Worm (Caenorhabditis elegans) whole organism, dauer: ENCODE data around the gene Y75B8A.39.

ENCODE experiments used
- unc-62 ChIP-seq: sonication (generic microtip); optimal IDR thresholded peaks from 2 replicates; lab custom pipeline; 2017; ENCODE audit warnings: missing biosample characterization, missing genetic modification reagents, missing genetic modification characterization

Y75B8A.39 gene

DNA sequence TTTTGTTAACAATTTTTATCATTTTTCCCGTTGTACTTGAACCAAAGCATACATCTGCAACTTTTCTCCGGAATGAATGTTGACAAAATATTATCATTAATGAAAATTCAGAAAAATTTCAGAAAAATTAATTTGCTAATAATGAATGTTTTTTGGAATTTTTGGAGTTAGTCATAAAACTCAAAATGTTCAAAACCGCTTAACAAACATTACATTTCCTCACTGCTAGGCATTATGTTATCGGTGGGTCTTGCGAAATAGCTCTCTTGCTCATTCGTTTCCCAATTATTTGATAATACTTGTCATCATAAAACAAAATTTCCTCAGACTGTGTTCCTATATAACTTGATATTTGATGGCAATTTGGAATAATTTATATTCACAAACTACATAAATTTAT is at the start of gene Y75B8A.39:
Gene Y75B8A.39, plus strand, starts transcription at position 301 of the 400 bp plus-strand sequence.
- TF ChIP-seq unc-62 = no peak

- no peak for TF ChIP-seq unc-62
Observed at ce11 chrIII:12269807-12270206, 43.2 kb upstream of the Y75B8A.39 start.

- no peak for TF ChIP-seq unc-62
Observed at ce11 chrIII:12270391-12270790, 42.6 kb upstream of the Y75B8A.39 start.

DNA sequence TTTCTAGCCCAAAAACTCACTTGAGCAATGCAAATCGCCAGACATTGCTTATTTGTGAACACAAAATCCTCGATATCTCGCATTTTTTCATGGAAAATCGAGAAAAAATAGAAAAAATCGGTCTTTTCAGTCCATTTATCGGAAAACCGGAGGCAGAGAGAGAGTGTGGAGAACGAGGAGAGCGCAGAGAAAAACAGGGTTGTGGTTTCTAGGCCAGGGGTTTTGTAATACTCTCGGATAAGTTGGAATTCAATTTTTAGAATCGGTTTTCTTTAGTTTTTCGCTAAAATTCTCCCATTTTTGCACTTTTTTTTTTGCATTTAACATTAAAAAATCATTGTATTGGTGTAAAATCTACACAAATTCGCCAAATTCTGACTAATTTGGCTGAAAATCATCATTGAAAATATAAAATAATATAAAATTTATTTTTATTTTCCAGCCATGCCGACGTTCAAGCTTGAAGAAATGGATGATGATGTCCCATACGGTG is 39.3 kb upstream of the Y75B8A.39 start, which contains the start of the genes Y75B8A.24 and Y75B8A.25:
Gene Y75B8A.24, minus strand, starts transcription at position 155 of the 493 bp plus-strand sequence.
Gene Y75B8A.25, plus strand, starts transcription at position 443 of the 493 bp plus-strand sequence.
- no peak for TF ChIP-seq unc-62

DNA sequence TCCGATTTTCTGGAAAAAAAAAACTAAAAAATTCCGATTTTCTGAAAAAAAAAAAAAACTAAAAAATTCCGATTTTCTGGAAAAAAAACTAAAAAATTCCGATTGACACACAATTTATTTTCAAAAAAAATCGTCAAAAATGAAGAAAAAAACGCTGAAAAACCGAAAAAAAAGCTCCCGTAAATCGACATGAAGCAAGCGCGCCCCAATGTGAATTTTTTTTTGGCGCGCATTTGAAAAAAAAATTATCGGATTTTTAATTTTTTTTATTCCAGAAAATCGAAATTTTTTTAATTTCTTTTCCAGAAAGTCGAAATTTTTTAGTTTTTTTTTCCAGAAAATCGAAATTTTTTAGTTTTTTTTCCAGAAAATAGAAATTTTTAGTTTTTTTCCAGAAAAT is 34.2 kb upstream of the Y75B8A.39 start:
- TF ChIP-seq unc-62 = no peak

- TF ChIP-seq unc-62 = no peak
Observed at ce11 chrIII:12284157-12284556, 28.8 kb upstream of the Y75B8A.39 start.

- TF ChIP-seq unc-62 = no peak
Observed at ce11 chrIII:12292465-12292864, 20.5 kb upstream of the Y75B8A.39 start.

- no peak for TF ChIP-seq unc-62
Observed at ce11 chrIII:12297303-12297702, 15.7 kb upstream of the Y75B8A.39 start.

DNA sequence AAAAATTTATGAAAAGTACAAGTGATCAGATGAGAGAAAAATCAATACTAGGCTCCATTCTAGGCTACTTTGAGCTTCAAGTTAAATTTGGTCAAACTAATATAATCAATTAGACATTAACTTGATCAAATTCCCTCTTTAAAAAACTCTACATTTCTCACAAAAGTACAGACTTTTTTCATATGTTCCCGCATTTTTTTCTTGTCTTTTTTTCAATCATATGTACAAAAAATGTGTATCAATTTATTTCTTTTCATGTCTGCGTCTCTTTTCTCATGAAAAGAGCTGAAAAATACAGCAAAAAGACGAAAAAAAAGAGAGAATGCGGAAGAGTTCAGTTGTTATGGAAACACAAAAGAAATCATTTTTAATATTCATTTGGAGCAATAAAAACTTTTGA is 13.7 kb upstream of the Y75B8A.39 start:
- TF ChIP-seq unc-62 = no peak

ce11 chrIII:12303084-12303483 is 9.9 kb upstream of the Y75B8A.39 start, which contains the start of gene mrp-8:
Gene mrp-8 (minus strand): TSS chrIII:12303184.
- TF ChIP-seq unc-62 = no peak

DNA sequence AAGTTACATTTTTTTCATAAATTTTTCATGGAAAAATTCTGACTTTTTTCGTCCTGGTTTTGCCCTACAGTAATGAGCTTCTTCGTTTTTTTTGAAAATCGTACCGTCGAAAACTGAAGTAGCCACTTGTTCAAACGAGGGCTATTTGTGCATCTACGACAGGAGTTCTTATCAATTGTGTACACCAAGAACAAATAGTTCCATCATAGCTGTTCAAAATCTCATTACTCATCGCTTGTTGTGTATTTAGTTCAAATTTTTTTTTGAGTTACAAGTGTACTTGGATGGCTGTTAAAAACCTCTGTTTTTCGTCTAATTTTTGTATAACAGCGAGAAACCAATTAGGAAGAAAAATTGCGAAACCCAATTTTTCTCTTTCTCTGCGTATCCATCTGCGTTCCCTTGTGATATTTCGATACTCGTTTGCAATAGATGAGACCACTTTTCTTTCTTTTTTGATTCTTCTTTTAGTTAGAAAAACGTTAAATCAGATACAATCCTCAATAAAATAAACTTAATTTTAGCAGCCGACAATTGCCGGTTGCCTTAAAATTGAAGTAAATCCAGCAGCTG is 8.1 kb upstream of the Y75B8A.39 start:
- no peak for TF ChIP-seq unc-62

DNA sequence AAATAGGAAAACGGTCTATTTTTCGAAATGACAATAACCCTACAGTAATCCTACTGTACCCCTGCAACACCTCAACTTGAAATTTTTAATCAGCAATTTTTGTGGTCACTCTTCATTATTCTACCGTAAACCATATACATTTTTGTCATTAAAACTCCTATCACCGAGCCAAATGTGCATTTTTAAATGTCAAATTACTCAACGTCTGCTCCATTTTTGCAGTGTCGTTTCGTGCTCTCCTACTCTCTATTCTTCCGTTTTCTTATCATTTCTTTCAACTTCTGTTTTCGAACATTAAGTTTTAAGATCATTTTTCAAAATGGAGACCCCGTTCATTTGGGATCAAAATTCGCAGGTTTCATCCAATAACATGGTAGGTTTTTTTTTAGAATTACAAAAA is 5.5 kb upstream of the Y75B8A.39 start, which contains the start of gene pqn-92:
Gene pqn-92, plus strand, starts transcription at position 307 of the 400 bp plus-strand sequence.
- TF ChIP-seq unc-62 = no peak

DNA sequence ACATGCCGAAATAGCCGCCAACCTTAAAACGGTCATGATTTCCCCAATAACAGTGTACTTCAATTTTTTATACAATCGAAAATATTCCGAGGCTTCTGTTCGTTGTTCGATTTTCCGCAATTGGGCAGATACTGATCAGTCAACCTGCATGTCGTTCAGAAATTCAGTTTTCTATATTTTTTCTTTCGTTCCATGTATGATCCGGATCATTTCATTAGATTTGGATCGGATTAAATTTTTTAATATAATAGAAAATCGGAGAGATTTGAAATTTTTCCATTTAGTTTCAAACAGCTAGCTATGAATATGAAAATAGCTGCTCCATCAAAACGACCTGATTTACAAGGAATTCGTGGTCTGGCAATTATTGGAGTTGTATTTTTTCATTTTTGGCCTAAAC is 2.2 kb downstream of the Y75B8A.39 start, which contains the start of gene Y75B8A.37:
Gene Y75B8A.37, plus strand, starts transcription at position 301 of the 400 bp plus-strand sequence.
- no peak for TF ChIP-seq unc-62

ce11 chrIII:12317492-12317891 is 4.5 kb downstream of the Y75B8A.39 start:
- no peak for TF ChIP-seq unc-62

- TF ChIP-seq unc-62 = no peak
Observed at ce11 chrIII:12318794-12319193, 5.8 kb downstream of the Y75B8A.39 start, which contains the start of gene Y75B8A.28. Gene Y75B8A.28 (plus strand): TSS chrIII:12319089.

DNA sequence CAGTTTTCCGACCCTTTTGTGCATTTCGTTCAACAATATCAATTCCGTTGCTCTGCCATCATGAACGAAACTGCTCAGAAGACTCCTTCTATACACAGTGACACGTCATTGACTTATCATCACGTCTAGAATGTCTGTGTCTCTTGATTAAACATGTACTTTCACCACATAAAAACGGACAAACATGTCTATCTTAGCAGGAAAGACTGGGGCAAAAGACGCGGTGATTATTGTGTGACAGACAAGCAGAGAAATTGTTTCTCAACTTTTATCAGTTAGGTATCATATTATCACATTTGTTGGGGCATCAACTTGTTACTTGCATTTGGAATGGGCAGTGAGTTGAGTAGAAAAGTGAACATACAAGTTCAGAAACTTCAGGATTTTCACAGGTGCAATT is 12.3 kb downstream of the Y75B8A.39 start:
- TF ChIP-seq unc-62 = no peak

DNA sequence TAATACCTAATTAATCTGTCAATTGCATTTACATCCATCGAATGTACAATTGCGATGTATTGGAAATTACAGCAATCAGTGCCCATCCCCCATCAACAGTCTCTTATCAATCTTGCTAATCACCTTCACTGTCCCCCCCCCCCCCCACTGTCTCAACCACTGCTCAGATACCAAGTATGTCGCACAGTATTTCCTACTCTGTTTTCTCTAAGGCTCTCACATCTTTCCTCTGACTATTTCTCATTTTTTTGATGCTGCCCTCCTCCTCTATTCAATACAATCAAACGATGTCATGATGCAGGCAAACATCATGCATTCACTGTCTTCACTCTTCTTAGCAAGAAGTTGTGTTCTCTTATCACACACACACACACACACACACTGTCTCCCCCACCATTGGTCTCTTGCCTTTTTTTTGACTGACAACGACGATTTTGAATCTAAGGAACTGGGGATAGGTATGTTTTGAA is 14.6 kb downstream of the Y75B8A.39 start, which contains the start of the genes zip-12 and Y75B8A.63:
Gene zip-12, plus strand, starts transcription at position 387 of the 470 bp plus-strand sequence.
Gene Y75B8A.63, plus strand, starts transcription at position 420 of the 470 bp plus-strand sequence.
- TF ChIP-seq unc-62 = no peak

DNA sequence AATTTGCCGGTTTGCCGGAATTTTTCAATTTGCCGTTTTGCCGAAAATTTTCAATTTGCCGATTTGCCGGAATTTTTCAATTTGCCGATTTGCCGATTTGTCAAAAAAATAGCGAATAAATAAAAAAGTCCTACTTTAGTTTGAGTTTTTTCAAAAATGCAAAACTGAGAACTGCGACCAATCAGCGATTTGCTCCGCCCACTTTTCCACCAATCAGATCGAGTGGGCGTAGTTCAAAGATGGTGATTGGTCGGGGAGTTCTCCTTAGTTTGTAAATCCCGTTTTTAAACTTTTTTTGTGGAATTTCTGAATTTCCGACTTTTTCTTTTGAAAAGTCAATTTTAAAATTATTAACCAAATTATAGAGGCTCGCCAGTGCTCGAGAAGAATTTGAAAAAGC is 18.3 kb downstream of the Y75B8A.39 start:
- TF ChIP-seq unc-62 = no peak
